Worm (Caenorhabditis elegans) whole organism, L1 larva: ENCODE data around the gene T28F12.1.

Source experiments
- blmp-1 ChIP-seq: fragments of 150-350 bp; optimal IDR thresholded peaks from 2 replicates; lab custom pipeline; 2014; ENCODE audit warnings: missing biosample characterization, missing genetic modification characterization
- ceh-90 ChIP-seq: sonication (generic microtip); optimal IDR thresholded peaks from 2 replicates; lab custom pipeline; 2016; ENCODE audit warnings: missing genetic modification characterization, missing compliant biosample characterization
- irx-1 ChIP-seq: sonication (generic microtip); optimal IDR thresholded peaks from 2 replicates; lab custom pipeline; 2016; ENCODE audit warnings: missing genetic modification characterization, missing compliant biosample characterization
- lin-39 ChIP-seq: fragments of 150-350 bp; optimal IDR thresholded peaks from 2 replicates; lab custom pipeline; 2014; ENCODE audit warnings: missing biosample characterization, missing genetic modification reagents, missing genetic modification characterization

DNA sequence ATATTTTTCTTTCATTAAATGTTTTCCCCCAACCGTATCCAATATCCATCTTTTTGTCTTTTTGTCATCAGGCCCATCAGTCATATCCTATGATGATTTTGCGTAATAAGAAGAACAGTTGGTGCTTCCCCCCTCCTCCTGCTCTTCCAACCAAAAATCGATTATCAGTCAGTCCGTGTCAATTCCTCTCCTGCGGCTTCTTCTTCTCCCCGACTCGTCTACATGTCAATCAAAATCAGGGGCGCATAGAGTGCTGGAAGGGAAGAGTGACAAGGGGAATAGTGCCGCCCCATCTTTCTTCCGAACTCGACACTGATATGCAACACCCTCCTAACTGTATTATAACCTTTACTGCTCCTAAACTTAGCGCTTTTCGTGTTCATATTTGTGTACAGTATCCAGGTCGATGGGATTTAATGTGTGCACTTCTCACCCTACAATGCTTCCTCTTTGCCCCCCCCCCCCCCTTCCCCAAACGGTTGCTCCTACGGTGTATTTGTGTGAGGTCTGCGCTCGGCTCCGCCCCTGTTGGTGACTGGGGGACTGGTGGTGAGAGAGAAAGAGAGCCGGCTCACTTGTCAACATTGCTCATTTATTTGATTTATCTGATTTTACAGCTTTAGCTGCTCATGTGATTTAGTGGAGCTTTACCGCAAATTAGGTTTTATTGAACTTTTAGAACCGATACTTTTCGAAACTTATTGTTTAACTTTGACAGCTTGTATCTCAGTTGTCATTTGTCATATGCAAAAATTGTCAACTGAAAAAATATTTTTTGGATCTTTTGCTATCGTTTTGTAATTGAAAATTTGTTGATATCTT is 21.3 kb upstream of the T28F12.1 start:
- TF ChIP-seq irx-1 (tag; lab: Kevin White, UChicago) (no peak), lin-39 (tag; lab: Kevin White, UChicago) (no peak), ceh-90 (tag; lab: Kevin White, UChicago) (no peak), blmp-1 (tag; lab: Kevin White, UChicago) (no peak)
